Worm (Caenorhabditis elegans): ENCODE measurements around the gene srd-59.

DNA sequence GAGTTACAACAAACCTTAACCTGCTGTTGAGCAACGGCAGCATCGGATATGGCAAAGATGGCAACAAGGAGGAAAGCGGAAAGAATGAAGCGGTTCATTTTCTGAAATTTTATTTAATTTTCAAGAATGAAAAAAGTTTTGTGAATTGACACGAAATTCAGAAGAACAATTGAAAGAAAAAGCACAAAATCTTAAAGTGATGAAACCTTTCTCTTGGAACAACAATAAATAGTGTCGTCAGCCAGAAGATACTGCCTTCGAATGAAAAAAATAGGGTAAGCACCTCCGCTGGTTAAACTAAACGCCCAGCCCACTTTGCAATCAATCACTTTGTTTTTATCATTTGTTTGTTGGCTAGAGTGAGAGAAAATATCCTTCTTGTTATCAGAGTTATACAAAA lies 6.6 kb downstream of the srd-59 start, which contains the start of gene E04F6.9:
- TF ChIP-seq nhr-10 (tag; optimal IDR thresholded peaks at IDR 0.05) (no peak), ceh-82 (tag; optimal IDR thresholded peaks at IDR 0.05) (no peak), snpc-4 (tag; optimal IDR thresholded peaks at IDR 0.05) (no peak), T26A8.4 (GFP tag; IDR thresholded peaks at IDR 0.05) (no peak), nhr-25 (tag; optimal IDR thresholded peaks at IDR 0.05; ENCODE audit: borderline replicate concordance, insufficient read depth) (no peak), fkh-10 (GFP tag; optimal IDR thresholded peaks at IDR 0.05) (no peak), nhr-28 (tag; optimal IDR thresholded peaks at IDR 0.05) (no peak)
